Worm (Caenorhabditis elegans) whole organism, mixed stage, embryonic: Measurements from ENCODE around the gene dcap-2.

Source experiments
- M03D4.4 ChIP-seq: sonication (generic microtip); optimal IDR thresholded peaks from 2 replicates; lab custom pipeline; 2017; ENCODE audit warnings: mild to moderate bottlenecking, missing genetic modification characterization, missing compliant biosample characterization
- blmp-1 ChIP-seq: fragments of 150-350 bp; optimal IDR thresholded peaks from 2 replicates; lab custom pipeline; 2014; ENCODE audit warnings: missing biosample characterization, missing genetic modification characterization
- ceh-39 ChIP-seq: fragments of 150-350 bp; optimal IDR thresholded peaks from 2 replicates; lab custom pipeline; 2014; ENCODE audit warnings: missing biosample characterization, missing genetic modification characterization
- ceh-43 ChIP-seq: fragments of 200-800 bp; sonication (Bioruptor generic); optimal IDR thresholded peaks from 2 replicates; lab custom pipeline; 2018; ENCODE audit warnings: mild to moderate bottlenecking, missing genetic modification characterization, moderate library complexity, missing compliant biosample characterization
- ceh-83 ChIP-seq: fragments of 200-800 bp; sonication (Bioruptor generic); optimal IDR thresholded peaks from 2 replicates; lab custom pipeline; 2018; ENCODE audit warnings: mild to moderate bottlenecking, missing genetic modification characterization, missing compliant biosample characterization
- ces-1 ChIP-seq: fragments of 150-350 bp; optimal IDR thresholded peaks from 2 replicates; lab custom pipeline; 2014; ENCODE audit warnings: missing biosample characterization, missing genetic modification reagents, missing genetic modification characterization
- cnd-1 ChIP-seq: fragments of 200-800 bp; sonication (Bioruptor generic); optimal IDR thresholded peaks from 2 replicates; lab custom pipeline; 2018; ENCODE audit warnings: mild to moderate bottlenecking, missing genetic modification characterization, missing compliant biosample characterization
- drap-1 ChIP-seq: fragments of 200-800 bp; sonication (Bioruptor generic); optimal IDR thresholded peaks from 3 replicates; lab custom pipeline; 2018; ENCODE audit warnings: mild to moderate bottlenecking, missing genetic modification characterization, missing compliant biosample characterization
- elt-1 ChIP-seq: sonication (generic microtip); optimal IDR thresholded peaks from 2 replicates; lab custom pipeline; 2017; ENCODE audit warnings: missing genetic modification characterization, mild to moderate bottlenecking, missing compliant biosample characterization, antibody characterized with exemption, moderate library complexity, borderline replicate concordance; ENCODE audit not compliant: insufficient read depth
- elt-3 ChIP-seq: fragments of 150-350 bp; optimal IDR thresholded peaks from 2 replicates; lab custom pipeline; 2014; ENCODE audit warnings: missing biosample characterization, missing genetic modification characterization
- flh-1 ChIP-seq: fragments of 200-800 bp; sonication (Bioruptor generic); optimal IDR thresholded peaks from 2 replicates; lab custom pipeline; 2018; ENCODE audit warnings: mild to moderate bottlenecking, missing genetic modification characterization, moderate library complexity, missing compliant biosample characterization
- ham-2 ChIP-seq: fragments of 200-800 bp; sonication (Bioruptor generic); optimal IDR thresholded peaks from 2 replicates; lab custom pipeline; 2018; ENCODE audit warnings: mild to moderate bottlenecking, missing genetic modification characterization, missing compliant biosample characterization
- hlh-1 ChIP-seq: fragments of 150-350 bp; optimal IDR thresholded peaks from 2 replicates; lab custom pipeline; 2014; ENCODE audit warnings: missing biosample characterization, missing genetic modification reagents, missing genetic modification characterization
- lin-13 ChIP-seq: fragments of 150-350 bp; optimal IDR thresholded peaks from 2 replicates; lab custom pipeline; 2014; ENCODE audit warnings: missing biosample characterization, missing genetic modification characterization
- mab-5 ChIP-seq: fragments of 150-350 bp; optimal IDR thresholded peaks from 2 replicates; lab custom pipeline; 2014; ENCODE audit warnings: missing biosample characterization, missing genetic modification characterization
- mep-1 ChIP-seq: fragments of 150-350 bp; optimal IDR thresholded peaks from 2 replicates; lab custom pipeline; 2017; ENCODE audit warnings: missing biosample characterization, missing genetic modification reagents, missing genetic modification characterization, inconsistent platforms
- mls-2 ChIP-seq: sonication (generic microtip); optimal IDR thresholded peaks from 2 replicates; lab custom pipeline; 2016; ENCODE audit warnings: mild to moderate bottlenecking, missing genetic modification characterization, moderate library complexity, missing compliant biosample characterization
- nhr-2 ChIP-seq: fragments of 150-350 bp; optimal IDR thresholded peaks from 2 replicates; lab custom pipeline; 2014; ENCODE audit warnings: missing biosample characterization, missing genetic modification characterization
- nhr-28 ChIP-seq: fragments of 150-350 bp; optimal IDR thresholded peaks from 2 replicates; lab custom pipeline; 2014; ENCODE audit warnings: missing biosample characterization, missing genetic modification characterization
- pha-4 ChIP-seq: fragments of 150-350 bp; optimal IDR thresholded peaks from 2 replicates; lab custom pipeline; 2018; ENCODE audit warnings: missing biosample characterization, missing genetic modification reagents, missing genetic modification characterization
- sem-2 ChIP-seq: fragments of 200-800 bp; sonication (Bioruptor generic); optimal IDR thresholded peaks from 2 replicates; lab custom pipeline; 2018; ENCODE audit warnings: mild to moderate bottlenecking, missing genetic modification characterization, missing compliant biosample characterization
- snpc-4 ChIP-seq: fragments of 150-350 bp; optimal IDR thresholded peaks from 2 replicates; lab custom pipeline; 2014; ENCODE audit warnings: missing biosample characterization, missing genetic modification characterization
- sptf-1 ChIP-seq: sonication (generic microtip); optimal IDR thresholded peaks from 2 replicates; lab custom pipeline; 2017; ENCODE audit warnings: mild to moderate bottlenecking, missing genetic modification characterization, moderate library complexity, missing compliant biosample characterization
- tbx-8 ChIP-seq: fragments of 200-800 bp; sonication (Bioruptor generic); optimal IDR thresholded peaks from 2 replicates; lab custom pipeline; 2018; ENCODE audit warnings: mild to moderate bottlenecking, missing genetic modification characterization, moderate library complexity, missing compliant biosample characterization
- unc-120 ChIP-seq: sonication (generic microtip); optimal IDR thresholded peaks from 2 replicates; lab custom pipeline; 2017; ENCODE audit warnings: missing genetic modification characterization, missing compliant biosample characterization; ENCODE audit not compliant: poor library complexity, severe bottlenecking
- unc-39 ChIP-seq: fragments of 150-350 bp; optimal IDR thresholded peaks from 2 replicates; lab custom pipeline; 2014; ENCODE audit warnings: missing biosample characterization, missing genetic modification characterization
- unc-62 ChIP-seq: fragments of 150-350 bp; optimal IDR thresholded peaks from 2 replicates; lab custom pipeline; 2014; ENCODE audit warnings: missing biosample characterization, missing genetic modification reagents, missing genetic modification characterization
- zip-8 ChIP-seq: fragments of 150-350 bp; optimal IDR thresholded peaks from 2 replicates; lab custom pipeline; 2014; ENCODE audit warnings: missing biosample characterization, missing genetic modification characterization
- ztf-11 ChIP-seq: fragments of 150-350 bp; optimal IDR thresholded peaks from 2 replicates; lab custom pipeline; 2014; ENCODE audit warnings: missing biosample characterization, missing genetic modification characterization

Gene dcap-2

ce11 chrIV:13474132-13474531 lies 47.5 kb downstream of the dcap-2 start, which contains the start of gene Y38H8A.2:
Y38H8A.2 (plus strand) TSS chrIV:13474432.
- TF ChIP-seq ztf-11 (tag; lab: Kevin White, UChicago) = no peak
- TF ChIP-seq mep-1 = no peak
- no peak for TF ChIP-seq pha-4 (tag; lab: Kevin White, UChicago)
- no peak for TF ChIP-seq sem-2 (GFP tag; lab: Kevin White, UChicago)
- TF ChIP-seq drap-1 (GFP tag; lab: Kevin White, UChicago) = no peak
- TF ChIP-seq flh-1 (GFP tag; lab: Kevin White, UChicago) = no peak
- TF ChIP-seq snpc-4 (tag; lab: Kevin White, UChicago) = no peak
- no peak for TF ChIP-seq ceh-39 (tag; lab: Kevin White, UChicago)
- no peak for TF ChIP-seq cnd-1 (tag; lab: Kevin White, UChicago)
- no peak for TF ChIP-seq unc-120 (tag; lab: Kevin White, UChicago)
- TF ChIP-seq ham-2 (GFP tag; lab: Kevin White, UChicago) = no peak
- TF ChIP-seq elt-3 (tag; lab: Kevin White, UChicago) = no peak
- no peak for TF ChIP-seq nhr-28 (tag; lab: Kevin White, UChicago)

- TF ChIP-seq hlh-1 (tag; lab: Kevin White, UChicago) (no peak), nhr-2 (tag; lab: Kevin White, UChicago) (no peak), nhr-28 (tag; lab: Kevin White, UChicago) (no peak), unc-39 (tag; lab: Kevin White, UChicago) (no peak), pha-4 (tag; lab: Kevin White, UChicago) (no peak), sptf-1 (no peak), blmp-1 (tag; lab: Kevin White, UChicago) (no peak), sem-2 (GFP tag; lab: Kevin White, UChicago) (no peak), mep-1 (no peak), flh-1 (GFP tag; lab: Kevin White, UChicago) (no peak), mab-5 (tag; lab: Kevin White, UChicago) (no peak), ces-1 (no peak), mls-2 (tag; lab: Kevin White, UChicago) (no peak), M03D4.4 (tag; lab: Kevin White, UChicago) (no peak), ceh-43 (GFP tag; lab: Kevin White, UChicago) (no peak), ceh-83 (GFP tag; lab: Kevin White, UChicago) (no peak), lin-13 (tag; lab: Kevin White, UChicago) (no peak), ztf-11 (tag; lab: Kevin White, UChicago) (no peak), tbx-8 (GFP tag; lab: Kevin White, UChicago) (no peak), elt-3 (tag; lab: Kevin White, UChicago) (no peak)
Measured at ce11 chrIV:13472011-13472410, 49.7 kb downstream of the dcap-2 start, which contains the start of the genes ttbk-8.1 and Y38H8A.4. ttbk-8.1 (plus strand) TSS chrIV:13472311. Y38H8A.4 (minus strand) TSS chrIV:13472376.

- TF ChIP-seq snpc-4 (tag; lab: Kevin White, UChicago) = no peak
- TF ChIP-seq blmp-1 (tag; lab: Kevin White, UChicago) = no peak
- TF ChIP-seq cnd-1 (tag; lab: Kevin White, UChicago) = no peak
- no peak for TF ChIP-seq zip-8 (tag; lab: Kevin White, UChicago)
- no peak for TF ChIP-seq sptf-1
- TF ChIP-seq nhr-28 (tag; lab: Kevin White, UChicago) = no peak
- no peak for TF ChIP-seq mep-1
- TF ChIP-seq elt-1 (tag; lab: Kevin White, UChicago) = no peak
- no peak for TF ChIP-seq M03D4.4 (tag; lab: Kevin White, UChicago)
- TF ChIP-seq ces-1 = no peak
- no peak for TF ChIP-seq unc-120 (tag; lab: Kevin White, UChicago)
- no peak for TF ChIP-seq unc-62 (GFP tag; lab: Kevin White, UChicago)
- no peak for TF ChIP-seq ceh-43 (GFP tag; lab: Kevin White, UChicago)
- TF ChIP-seq, all 35 proteins: peak for 0
Measured at ce11 chrIV:13465797-13466196, 55.9 kb downstream of the dcap-2 start, which contains the start of gene fezf-1. fezf-1 (plus strand) TSS chrIV:13466097.
